Worm (Caenorhabditis elegans) whole organism, young adult: ENCODE data around the gene F56D6.14.
"Not testable (repeated sequence)": the region's sequence is repeated elsewhere in the genome, so short reads cannot be mapped to it uniquely, and the experiment has no call there.

Experiments used
- B0261.1 ChIP-seq: sonication (generic microtip); optimal IDR thresholded peaks from 2 replicates; lab custom pipeline; 2016; ENCODE audit warnings: mild to moderate bottlenecking, missing genetic modification characterization, moderate library complexity, missing compliant biosample characterization
- B0336.3 ChIP-seq: fragments of 200-800 bp; sonication (Bioruptor generic); IDR thresholded peaks from 2 replicates; pipeline ENCODE4 v1.3.6; 2022; ENCODE audit warnings: missing genetic modification characterization, missing compliant biosample characterization
- F33H1.4 ChIP-seq: fragments of 200-800 bp; sonication (Bioruptor generic); IDR thresholded peaks from 2 replicates; pipeline ENCODE4 v1.3.6; 2022; ENCODE audit warnings: missing genetic modification reagents, missing genetic modification characterization, missing compliant biosample characterization
- F39B2.1 ChIP-seq: fragments of 200-800 bp; sonication (Bioruptor generic); IDR thresholded peaks from 2 replicates; pipeline ENCODE4 v1.3.6; 2022; ENCODE audit warnings: missing genetic modification reagents, missing genetic modification characterization, missing compliant biosample characterization
- F49E8.2 ChIP-seq: sonication (generic microtip); optimal IDR thresholded peaks from 3 replicates; lab custom pipeline; 2017; ENCODE audit warnings: missing genetic modification characterization, mild to moderate bottlenecking, missing compliant biosample characterization, antibody characterized with exemption, moderate library complexity; ENCODE audit not compliant: insufficient read depth
- K11D2.4 ChIP-seq: fragments of 200-800 bp; sonication (Bioruptor generic); IDR thresholded peaks from 2 replicates; pipeline ENCODE4 v1.3.6; 2022; ENCODE audit warnings: missing genetic modification reagents, missing genetic modification characterization, missing compliant biosample characterization
- T26A5.8 ChIP-seq: sonication (generic microtip); optimal IDR thresholded peaks from 2 replicates; lab custom pipeline; 2016; ENCODE audit warnings: missing genetic modification characterization, missing compliant biosample characterization
- Y79H2A.3 ChIP-seq: fragments of 200-800 bp; sonication (Bioruptor generic); conservative IDR thresholded peaks from 2 replicates; pipeline ENCODE4 v1.3.6; 2022; ENCODE audit warnings: missing genetic modification reagents, missing genetic modification characterization, missing compliant biosample characterization
- Y95B8A.8 ChIP-seq: fragments of 200-800 bp; sonication (Bioruptor generic); IDR thresholded peaks from 2 replicates; pipeline ENCODE4 v1.3.6; 2022; ENCODE audit warnings: missing genetic modification reagents, missing genetic modification characterization, missing compliant biosample characterization
- ama-1 ChIP-seq, 3 experiments: fragments of 150-350 bp in 1 of 3; sonication (generic microtip) in 2 of 3; optimal IDR thresholded peaks; 2 replicates each; lab custom pipeline; 2014 to 2018; ENCODE audit warnings: missing biosample characterization in 2 of 3, missing genetic modification characterization in 2 of 3, missing genetic modification reagents in 2 of 3
- atf-7 ChIP-seq: sonication (generic microtip); optimal IDR thresholded peaks from 2 replicates; lab custom pipeline; 2017; ENCODE audit warnings: mild to moderate bottlenecking, missing genetic modification characterization, missing compliant biosample characterization
- attf-3 ChIP-seq: fragments of 200-800 bp; sonication (Bioruptor generic); conservative IDR thresholded peaks from 2 replicates; pipeline ENCODE4 v1.3.6; 2022; ENCODE audit warnings: missing genetic modification reagents, missing genetic modification characterization, missing compliant biosample characterization
- attf-6 ChIP-seq: fragments of 200-800 bp; sonication (Bioruptor generic); IDR thresholded peaks from 2 replicates; pipeline ENCODE4 v1.3.6; 2022; ENCODE audit warnings: missing genetic modification reagents, missing genetic modification characterization, missing compliant biosample characterization
- ccch-3 ChIP-seq: fragments of 200-800 bp; sonication (Bioruptor generic); optimal IDR thresholded peaks from 2 replicates; lab custom pipeline; 2018; ENCODE audit warnings: mild to moderate bottlenecking, missing genetic modification characterization, missing compliant biosample characterization
- ceh-40 ChIP-seq: fragments of 200-800 bp; sonication (Bioruptor generic); IDR thresholded peaks from 2 replicates; pipeline ENCODE4 v1.3.6; 2022; ENCODE audit warnings: missing genetic modification characterization, missing compliant biosample characterization
- ceh-58 ChIP-seq: fragments of 200-800 bp; sonication (Bioruptor generic); IDR thresholded peaks from 2 replicates; pipeline ENCODE4 v1.3.6; 2022; ENCODE audit warnings: missing genetic modification characterization, missing compliant biosample characterization
- die-1 ChIP-seq: sonication (generic microtip); optimal IDR thresholded peaks from 2 replicates; lab custom pipeline; 2016; ENCODE audit warnings: missing genotype, mild to moderate bottlenecking, missing genetic modification characterization, missing compliant biosample characterization
- dpl-1 ChIP-seq: fragments of 150-350 bp; optimal IDR thresholded peaks from 2 replicates; lab custom pipeline; 2014; ENCODE audit warnings: missing biosample characterization, missing genetic modification reagents, missing genetic modification characterization
- ekl-4 ChIP-seq: fragments of 200-800 bp; sonication (Bioruptor generic); IDR thresholded peaks from 2 replicates; pipeline ENCODE4 v1.3.6; 2022; ENCODE audit warnings: missing genetic modification reagents, missing genetic modification characterization, missing compliant biosample characterization
- ets-4 ChIP-seq: fragments of 200-800 bp; sonication (Bioruptor generic); optimal IDR thresholded peaks from 2 replicates; lab custom pipeline; 2018; ENCODE audit warnings: mild to moderate bottlenecking, missing genetic modification characterization, missing compliant biosample characterization
- fkh-3 ChIP-seq: sonication (generic microtip); optimal IDR thresholded peaks from 2 replicates; lab custom pipeline; 2016; ENCODE audit warnings: mild to moderate bottlenecking, missing genetic modification characterization, missing compliant biosample characterization
- lag-1 ChIP-seq: fragments of 200-800 bp; sonication (Bioruptor generic); IDR thresholded peaks from 2 replicates; pipeline ENCODE4 v1.3.6; 2022; ENCODE audit warnings: missing genetic modification reagents, missing genetic modification characterization, missing compliant biosample characterization
- let-607 ChIP-seq, 2 experiments: fragments of 200-800 bp in 1 of 2; sonication (Bioruptor generic) in 1 of 2; sonication (generic microtip) in 1 of 2; optimal IDR thresholded peaks; 2 replicates each; lab custom pipeline; 2016 to 2018; ENCODE audit warnings: mild to moderate bottlenecking in 2 of 2, missing compliant biosample characterization in 2 of 2, missing genetic modification characterization in 2 of 2, moderate library complexity in 2 of 2, missing genotype in 1 of 2
- lin-26 ChIP-seq: fragments of 200-800 bp; sonication (Bioruptor generic); IDR thresholded peaks from 2 replicates; pipeline ENCODE4 v1.3.6; 2022; ENCODE audit warnings: missing genetic modification reagents, missing genetic modification characterization, missing compliant biosample characterization
- lin-54 ChIP-seq: fragments of 200-800 bp; sonication (Bioruptor generic); optimal IDR thresholded peaks from 2 replicates; lab custom pipeline; 2018; ENCODE audit warnings: mild to moderate bottlenecking, missing genetic modification characterization, missing compliant biosample characterization
- lsy-27 ChIP-seq: sonication (generic microtip); optimal IDR thresholded peaks from 2 replicates; lab custom pipeline; 2017; ENCODE audit warnings: missing genetic modification characterization, mild to moderate bottlenecking, missing compliant biosample characterization, antibody characterized with exemption, missing genotype, borderline replicate concordance; ENCODE audit not compliant: insufficient read depth
- madf-6 ChIP-seq: fragments of 200-800 bp; sonication (Bioruptor generic); IDR thresholded peaks from 2 replicates; pipeline ENCODE4 v1.3.6; 2022; ENCODE audit warnings: missing genetic modification reagents, missing genetic modification characterization, missing compliant biosample characterization
- nhr-27 ChIP-seq: fragments of 200-800 bp; sonication (Bioruptor generic); optimal IDR thresholded peaks from 2 replicates; lab custom pipeline; 2018; ENCODE audit warnings: mild to moderate bottlenecking, missing genetic modification characterization, moderate library complexity, missing compliant biosample characterization
- nhr-90 ChIP-seq: sonication (generic microtip); optimal IDR thresholded peaks from 2 replicates; lab custom pipeline; 2016; ENCODE audit warnings: missing genotype, mild to moderate bottlenecking, missing genetic modification characterization, missing compliant biosample characterization
- pha-4 ChIP-seq: fragments of 150-350 bp; sonication (generic microtip); optimal IDR thresholded peaks from 2 replicates; lab custom pipeline; 2014; ENCODE audit warnings: missing biosample characterization, missing genetic modification reagents, missing genetic modification characterization
- rcor-1 ChIP-seq: fragments of 200-800 bp; sonication (Bioruptor generic); IDR thresholded peaks from 2 replicates; pipeline ENCODE4 v1.3.6; 2022; ENCODE audit warnings: missing genetic modification reagents, missing genetic modification characterization, missing compliant biosample characterization
- rec-8 ChIP-seq, 2 experiments: sonication (generic microtip); optimal IDR thresholded peaks; 2 replicates each; lab custom pipeline; 2016; ENCODE audit warnings: mild to moderate bottlenecking in 2 of 2, missing genetic modification characterization in 2 of 2, missing genetic modification reagents in 2 of 2, missing genotype in 2 of 2, missing biosample characterization in 1 of 2, missing compliant biosample characterization in 1 of 2, moderate library complexity in 1 of 2
- sdz-38 ChIP-seq: sonication (generic microtip); optimal IDR thresholded peaks from 2 replicates; lab custom pipeline; 2016; ENCODE audit warnings: missing genotype, missing genetic modification characterization, missing compliant biosample characterization
- snpc-1.1 ChIP-seq: sonication (generic microtip); optimal IDR thresholded peaks from 2 replicates; lab custom pipeline; 2017; ENCODE audit warnings: missing genetic modification characterization, mild to moderate bottlenecking, missing compliant biosample characterization, antibody characterized with exemption, moderate library complexity, missing genotype, missing genetic modification reagents; ENCODE audit not compliant: insufficient read depth
- tbp1 ChIP-seq: fragments of 200-800 bp; sonication (Bioruptor generic); optimal IDR thresholded peaks from 2 replicates; lab custom pipeline; 2018; ENCODE audit warnings: mild to moderate bottlenecking, missing genetic modification characterization, missing compliant biosample characterization
- tlf-1 ChIP-seq: fragments of 200-800 bp; sonication (Bioruptor generic); optimal IDR thresholded peaks from 2 replicates; lab custom pipeline; 2018; ENCODE audit warnings: mild to moderate bottlenecking, missing genetic modification characterization, missing compliant biosample characterization
- zfh-2 ChIP-seq: fragments of 200-800 bp; sonication (Bioruptor generic); conservative IDR thresholded peaks from 2 replicates; pipeline ENCODE4 v1.3.6; 2022; ENCODE audit warnings: missing genetic modification reagents, missing genetic modification characterization, missing compliant biosample characterization
- zim-3 ChIP-seq: sonication (generic microtip); optimal IDR thresholded peaks from 2 replicates; lab custom pipeline; 2017; ENCODE audit warnings: mild to moderate bottlenecking, missing genetic modification characterization, moderate library complexity, missing compliant biosample characterization
- ztf-18 ChIP-seq: sonication (generic microtip); optimal IDR thresholded peaks from 2 replicates; lab custom pipeline; 2016; ENCODE audit warnings: missing genotype, mild to moderate bottlenecking, missing genetic modification characterization, missing compliant biosample characterization
- ztf-25 ChIP-seq: fragments of 200-800 bp; sonication (Bioruptor generic); IDR thresholded peaks from 2 replicates; pipeline ENCODE4 v1.3.6; 2022; ENCODE audit warnings: missing genetic modification reagents, missing genetic modification characterization, missing compliant biosample characterization
- ztf-3 ChIP-seq: fragments of 200-800 bp; sonication (Bioruptor generic); optimal IDR thresholded peaks from 2 replicates; lab custom pipeline; 2018; ENCODE audit warnings: mild to moderate bottlenecking, missing genetic modification characterization, missing compliant biosample characterization

Gene F56D6.14

DNA sequence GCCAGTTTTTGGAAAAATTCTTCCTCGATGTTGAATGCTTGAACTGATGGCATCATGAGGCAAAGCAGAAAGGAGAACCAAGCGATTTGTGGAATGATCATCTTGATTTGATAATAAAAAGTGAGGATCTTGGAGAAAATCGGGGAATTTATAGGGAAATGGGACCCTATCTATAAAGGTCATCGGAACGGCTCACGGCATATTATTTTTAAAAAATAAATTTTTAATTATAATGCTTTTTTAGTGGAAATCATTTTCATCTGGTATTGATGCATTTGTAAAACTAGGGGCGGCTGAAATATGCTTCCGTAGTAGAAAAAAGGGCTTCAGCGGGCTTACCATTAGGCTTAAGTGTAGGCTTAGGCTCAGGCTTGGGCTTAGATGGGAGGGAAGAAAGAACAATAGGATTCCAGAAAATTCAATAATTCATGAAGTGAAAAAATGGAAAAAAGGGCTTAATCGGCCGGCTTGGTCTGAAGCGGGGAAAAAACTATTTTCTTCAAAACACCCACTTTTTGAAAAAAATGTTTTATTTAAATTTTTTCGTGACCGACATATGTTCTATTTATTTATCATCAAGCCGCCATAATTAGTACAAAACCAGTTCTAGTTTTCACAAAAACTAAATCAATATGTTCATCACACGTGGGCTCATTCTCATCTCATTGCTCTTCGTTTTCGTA is 9.9 kb upstream of the F56D6.14 start, which contains the start of the genes F56D6.22 and F56D6.12:
Gene F56D6.22, minus strand, starts transcription at position 101 of the 683 bp plus-strand sequence.
Gene F56D6.12, plus strand, starts transcription at position 633 of the 683 bp plus-strand sequence.
- TF ChIP-seq B0261.1 (tag; lab: Kevin White, UChicago) (no peak), Y79H2A.3 (GFP tag; lab: Robert Waterston, UW) (no peak), let-607 (tag; optimal IDR thresholded peaks at IDR 0.05; lab: Kevin White, UChicago) (no peak), dpl-1 (no peak), F33H1.4 (GFP tag; lab: Robert Waterston, UW) (no peak), ztf-18 (tag; lab: Kevin White, UChicago) (no peak), rcor-1 (no peak), lsy-27 (tag; lab: Kevin White, UChicago) (no peak)
- TF ChIP-seq, all 124 proteins: peak for 0

DNA sequence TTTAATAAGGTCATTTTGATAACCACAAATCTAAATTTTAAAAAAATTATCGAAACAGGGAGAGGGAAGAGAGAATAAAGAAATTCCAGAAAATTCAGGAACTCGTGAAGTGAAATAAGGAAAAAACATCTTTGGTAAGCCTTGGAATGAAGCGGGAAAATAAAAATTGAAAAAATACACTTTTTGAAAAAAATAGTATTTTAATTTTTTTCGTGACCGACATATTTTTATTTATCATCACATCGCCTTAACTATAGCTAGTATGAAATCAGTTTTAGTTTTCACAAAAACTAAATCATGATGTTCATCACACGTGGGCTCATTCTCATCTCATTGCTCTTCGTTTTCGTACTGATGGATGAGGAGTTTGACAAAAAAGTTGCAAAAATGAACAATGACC is 8.4 kb upstream of the F56D6.14 start, which contains the start of gene F56D6.13:
Gene F56D6.13, plus strand, starts transcription at position 301 of the 400 bp plus-strand sequence.
- TF ChIP-seq madf-6 (GFP tag; lab: Robert Waterston, UW) (no peak), F49E8.2 (tag; lab: Kevin White, UChicago) (no peak), zim-3 (tag; lab: Kevin White, UChicago) (no peak), T26A5.8 (no peak), sdz-38 (no peak), ztf-25 (no peak), B0336.3 (GFP tag; lab: Robert Waterston, UW) (no peak), zfh-2 (GFP tag; lab: Robert Waterston, UW) (no peak), tlf-1 (GFP tag; lab: Kevin White, UChicago) (no peak), ceh-58 (GFP tag; lab: Robert Waterston, UW) (no peak), tbp1 (GFP tag; lab: Kevin White, UChicago) (no peak), ama-1 (optimal IDR thresholded peaks at IDR 0.05; lab: Kevin White, UChicago) (no peak), ama-1 (GFP tag; optimal IDR thresholded peaks at IDR 0.05; lab: Kevin White, UChicago) (no peak), ets-4 (GFP tag; lab: Kevin White, UChicago) (no peak), lag-1 (GFP tag; lab: Robert Waterston, UW) (no peak), snpc-1.1 (no peak), attf-6 (GFP tag; lab: Robert Waterston, UW) (no peak), die-1 (tag; lab: Kevin White, UChicago) (no peak)

DNA sequence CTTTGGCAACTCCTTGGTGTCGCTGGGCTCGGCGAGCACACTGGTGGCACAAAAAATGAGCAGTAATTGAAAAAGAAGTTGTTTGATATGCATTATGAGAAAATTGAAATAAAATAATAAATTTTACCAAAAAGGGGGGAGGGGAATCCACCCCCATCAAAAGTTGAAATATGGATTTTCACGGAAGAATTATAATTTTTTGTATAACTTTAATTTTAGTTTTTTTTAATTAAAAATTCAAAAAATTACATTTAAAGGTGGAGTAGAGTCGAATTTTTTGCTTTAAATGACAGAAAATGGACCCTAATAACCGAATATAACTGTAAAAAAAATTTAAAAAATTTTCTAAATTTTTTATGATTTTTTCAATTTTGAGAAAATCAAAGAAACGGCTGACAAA is 5.7 kb upstream of the F56D6.14 start, which contains the start of gene F56D6.18:
Gene F56D6.18, minus strand, starts transcription at position 101 of the 400 bp plus-strand sequence.
- TF ChIP-seq F39B2.1 (GFP tag; lab: Robert Waterston, UW); lag-1 (GFP tag; lab: Robert Waterston, UW); tlf-1 (GFP tag; lab: Kevin White, UChicago): not testable (repeated sequence)
- TF ChIP-seq, all 124 proteins: peak for 0; not testable (repeated sequence) for 124

DNA sequence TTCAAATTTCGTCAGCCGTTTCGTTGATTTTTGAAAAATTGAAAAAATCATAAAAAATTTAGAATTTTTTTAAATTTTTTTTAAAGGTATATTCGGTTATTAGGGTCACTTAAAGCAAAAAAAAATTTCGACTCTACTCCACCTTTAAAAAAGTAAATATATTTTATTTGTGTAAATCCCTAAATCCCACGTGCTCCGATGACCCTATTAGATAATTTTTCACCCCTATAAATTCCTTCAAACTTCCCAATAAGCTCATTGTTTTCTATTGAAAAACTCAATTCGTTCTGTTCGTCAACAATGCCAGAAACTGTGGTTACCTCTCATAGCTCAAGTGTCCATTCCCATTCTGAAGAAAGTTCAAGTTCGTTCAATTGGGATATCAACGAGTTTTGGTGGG is 4.9 kb upstream of the F56D6.14 start, which contains the start of gene F56D6.20:
Gene F56D6.20, plus strand, starts transcription at position 301 of the 400 bp plus-strand sequence.
- TF ChIP-seq attf-3 (no peak), B0336.3 (GFP tag; lab: Robert Waterston, UW) (no peak), K11D2.4 (GFP tag; lab: Robert Waterston, UW) (no peak), Y95B8A.8 (GFP tag; lab: Robert Waterston, UW) (no peak), ztf-3 (GFP tag; lab: Kevin White, UChicago) (no peak), ccch-3 (GFP tag; lab: Kevin White, UChicago) (no peak), nhr-27 (tag; lab: Kevin White, UChicago) (no peak), F49E8.2 (tag; lab: Kevin White, UChicago) (no peak), ekl-4 (GFP tag; lab: Robert Waterston, UW) (no peak), snpc-1.1 (no peak), ceh-40 (GFP tag; lab: Robert Waterston, UW) (no peak), nhr-90 (no peak), fkh-3 (tag; lab: Kevin White, UChicago) (no peak), atf-7 (tag; lab: Kevin White, UChicago) (no peak), pha-4 (no peak), rec-8 (tag; optimal IDR thresholded peaks at IDR 0.05; lab: Kevin White, UChicago) (no peak), lin-26 (GFP tag; lab: Robert Waterston, UW) (no peak), lin-54 (no peak), tlf-1 (GFP tag; lab: Kevin White, UChicago) (no peak)
